ENCODE assay signal across 6 fruit fly cellular contexts in the genomic region with DNA sequence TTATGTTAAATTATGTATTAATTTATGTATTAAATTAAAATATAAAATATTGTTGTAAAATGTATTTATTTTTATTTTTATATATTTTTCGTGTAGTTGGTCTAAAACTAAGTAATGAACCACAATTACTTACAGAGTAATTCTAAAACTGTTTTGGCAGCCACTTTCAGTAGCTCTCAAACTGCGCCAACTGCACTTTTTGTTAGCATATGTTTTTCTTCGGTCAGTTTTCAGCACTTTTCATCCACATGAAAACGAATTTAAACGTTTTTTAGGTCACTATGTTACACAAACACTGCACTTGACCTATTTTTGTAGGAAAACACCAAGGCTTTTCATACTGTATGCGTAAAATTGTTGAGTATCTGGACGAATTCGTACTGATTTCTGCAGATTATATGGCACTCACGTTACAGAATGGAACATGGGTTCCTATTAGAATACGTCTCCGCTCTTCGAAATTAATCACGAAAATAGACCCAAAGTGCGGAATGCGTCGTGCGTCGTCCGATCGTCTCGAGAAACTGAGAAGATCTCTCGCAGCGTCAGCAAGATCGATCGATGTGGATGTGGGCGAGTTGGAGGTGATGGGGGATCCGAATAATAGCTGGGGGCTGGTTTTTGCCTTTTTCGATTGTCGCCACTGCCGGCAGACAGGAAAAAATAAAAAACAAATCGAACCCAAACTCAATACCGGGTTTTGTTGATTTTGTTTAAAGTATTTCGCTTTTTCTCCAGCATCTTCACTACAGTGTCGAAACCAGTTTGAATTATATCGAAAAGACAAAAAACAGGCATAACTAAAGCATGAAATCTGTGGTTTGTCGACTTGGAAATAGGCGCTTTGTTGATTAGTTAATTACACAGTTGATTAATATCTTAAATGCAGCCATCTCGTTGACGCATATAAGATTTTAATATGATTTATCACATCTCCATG.
TF ChIP-seq lines count a peak whose summit lies in the region.

A gene (minus strand): TSS at position 716 of the 940 bp plus-strand sequence.

- peak; percentile 4 to 32 for TF ChIP-seq CTCF in S2 (optimal IDR thresholded peaks at IDR 0.05; lab: Kevin White, UChicago)
- no peak for TF ChIP-seq CTCF in whole organism, embryonic (GFP tag; optimal IDR thresholded peaks at IDR 0.05; lab: Kevin White, UChicago)

TF ChIP-seq in whole organism, adult, 20 proteins besides CTCF, POLR2A, EP300 and RAD21:
- TF ChIP-seq ovo (GFP tag; optimal IDR thresholded peaks at IDR 0.05; lab: Kevin White, UChicago): no peak
- no peak for TF ChIP-seq CG7101 (tag; optimal IDR thresholded peaks at IDR 0.05; lab: Kevin White, UChicago)
- TF ChIP-seq kay (GFP tag; lab: Kevin White, UChicago; ENCODE audit: borderline replicate concordance): peak; percentile 18
- TF ChIP-seq bab1 (GFP tag; optimal IDR thresholded peaks at IDR 0.05; lab: Kevin White, UChicago): no peak
- TF ChIP-seq Mnt (GFP tag; optimal IDR thresholded peaks at IDR 0.05; lab: Kevin White, UChicago): no peak
- no peak for TF ChIP-seq cic (GFP tag; optimal IDR thresholded peaks at IDR 0.05; lab: Kevin White, UChicago)
- TF ChIP-seq CG7045 (GFP tag; optimal IDR thresholded peaks at IDR 0.05; lab: Kevin White, UChicago): no peak
- no peak for TF ChIP-seq cnc (optimal IDR thresholded peaks at IDR 0.05; lab: Kevin White, UChicago)
- no peak for TF ChIP-seq CG14711 (tag; optimal IDR thresholded peaks at IDR 0.05; lab: Kevin White, UChicago)

TF ChIP-seq in whole organism, embryonic, 481 proteins besides CTCF, POLR2A, EP300 and RAD21 (continues in another document):
- TF ChIP-seq ems (GFP tag; optimal IDR thresholded peaks at IDR 0.05; lab: Kevin White, UChicago) (no peak), br (optimal IDR thresholded peaks at IDR 0.05; lab: Kevin White, UChicago) (no peak), lab (GFP tag; optimal IDR thresholded peaks at IDR 0.05; lab: Kevin White, UChicago) (no peak), kni (GFP tag; optimal IDR thresholded peaks at IDR 0.05; lab: Kevin White, UChicago) (no peak), CG12942 (GFP tag; optimal IDR thresholded peaks at IDR 0.05; lab: Kevin White, UChicago) (no peak), Ravus (GFP tag; IDR thresholded peaks at IDR 0.05; lab: Robert Waterston, UW) (no peak), Aef1 (GFP tag; IDR thresholded peaks at IDR 0.05; lab: Robert Waterston, UW) (no peak), knrl (GFP tag; IDR thresholded peaks at IDR 0.05; lab: Robert Waterston, UW; ENCODE audit: partially characterized antibody) (peak; percentile 29; the same call in 1 of the 3 replicates), CG15073 (GFP tag; optimal IDR thresholded peaks at IDR 0.05; lab: Kevin White, UChicago) (no peak), GATAe (GFP tag; conservative IDR thresholded peaks at IDR 0.05; lab: Robert Waterston, UW) (no peak), CG9817 (tag; optimal IDR thresholded peaks at IDR 0.05; lab: Kevin White, UChicago) (no peak), mld (GFP tag; IDR thresholded peaks at IDR 0.05; lab: Robert Waterston, UW; ENCODE audit: partially characterized antibody) (0 out of 3 replicates have a peak, but pooled peaks have one; percentile 13), pita (GFP tag; optimal IDR thresholded peaks at IDR 0.05; lab: Kevin White, UChicago) (peak; percentile 5), twi (tag; optimal IDR thresholded peaks at IDR 0.05; lab: Kevin White, UChicago) (peak; percentile 4), Ets65A (GFP tag; lab: Kevin White, UChicago) (peak; percentile 65), sd (tag; optimal IDR thresholded peaks at IDR 0.05; lab: Kevin White, UChicago) (peak; percentile 74), CG13894 (tag; optimal IDR thresholded peaks at IDR 0.05; lab: Kevin White, UChicago) (peak; percentile 41)

TF ChIP-seq in whole organism, prepupa, 60 proteins besides CTCF, POLR2A, EP300 and RAD21 (continues in another document):
- TF ChIP-seq CG15336 (GFP tag; IDR thresholded peaks at IDR 0.05; lab: Robert Waterston, UW): no peak
- TF ChIP-seq CG6276 (GFP tag; optimal IDR thresholded peaks at IDR 0.05; lab: Kevin White, UChicago): no peak
- TF ChIP-seq Ets96B (tag; optimal IDR thresholded peaks at IDR 0.05; lab: Kevin White, UChicago): peak; percentile 18
- TF ChIP-seq pdm3 (GFP tag; optimal IDR thresholded peaks at IDR 0.05; lab: Kevin White, UChicago): no peak
- peak; percentile 9 for TF ChIP-seq CG9139 (GFP tag; optimal IDR thresholded peaks at IDR 0.05; lab: Kevin White, UChicago)
- TF ChIP-seq dsx (GFP tag; optimal IDR thresholded peaks at IDR 0.05; lab: Kevin White, UChicago; ENCODE audit: poor library complexity, severe bottlenecking): no peak
- TF ChIP-seq CG1621 (tag; optimal IDR thresholded peaks at IDR 0.05; lab: Kevin White, UChicago): no peak
- TF ChIP-seq CG8119 (GFP tag; IDR thresholded peaks at IDR 0.05; lab: Robert Waterston, UW): no peak
- no peak for TF ChIP-seq fd85E (GFP tag; optimal IDR thresholded peaks at IDR 0.05; lab: Kevin White, UChicago)
- TF ChIP-seq CG6854 (GFP tag; optimal IDR thresholded peaks at IDR 0.05; lab: Kevin White, UChicago): no peak
- TF ChIP-seq CG10631 (GFP tag; optimal IDR thresholded peaks at IDR 0.05; lab: Kevin White, UChicago): no peak
- TF ChIP-seq CG3032 (tag; optimal IDR thresholded peaks at IDR 0.05; lab: Kevin White, UChicago): no peak
- no peak for TF ChIP-seq Sox102F (GFP tag; optimal IDR thresholded peaks at IDR 0.05; lab: Kevin White, UChicago)
- TF ChIP-seq spab (GFP tag; optimal IDR thresholded peaks at IDR 0.05; lab: Kevin White, UChicago): peak; percentile 12
- TF ChIP-seq fd59A (GFP tag; optimal IDR thresholded peaks at IDR 0.05; lab: Kevin White, UChicago): no peak
- no peak for TF ChIP-seq Gug (GFP tag; IDR thresholded peaks at IDR 0.05; lab: Robert Waterston, UW)
- no peak for TF ChIP-seq Hr39 (GFP tag; optimal IDR thresholded peaks at IDR 0.05; lab: Kevin White, UChicago)
- no peak for TF ChIP-seq Met (GFP tag; optimal IDR thresholded peaks at IDR 0.05; lab: Kevin White, UChicago)
- no peak for TF ChIP-seq Smox (GFP tag; optimal IDR thresholded peaks at IDR 0.05; lab: Kevin White, UChicago)

TF ChIP-seq in whole organism, pupa, 21 proteins besides CTCF, POLR2A, EP300 and RAD21:
- peak; percentile 35 for TF ChIP-seq gl (tag; optimal IDR thresholded peaks at IDR 0.05; lab: Kevin White, UChicago)
- no peak for TF ChIP-seq CG13204 (GFP tag; optimal IDR thresholded peaks at IDR 0.05; lab: Kevin White, UChicago)

TF ChIP-seq in whole organism, wandering third instar larva, 38 proteins besides CTCF, POLR2A, EP300 and RAD21:
- TF ChIP-seq jim (GFP tag; optimal IDR thresholded peaks at IDR 0.05; lab: Kevin White, UChicago): peak; percentile 31
- TF ChIP-seq fru (GFP tag; optimal IDR thresholded peaks at IDR 0.05; lab: Kevin White, UChicago): peak; percentile 39
- TF ChIP-seq Hr83 (GFP tag; optimal IDR thresholded peaks at IDR 0.05; lab: Kevin White, UChicago; ENCODE audit: poor library complexity, severe bottlenecking): peak; percentile 1
- peak; percentile 64 for TF ChIP-seq Myc (optimal IDR thresholded peaks at IDR 0.05; lab: Kevin White, UChicago)
- TF ChIP-seq dl (GFP tag; optimal IDR thresholded peaks at IDR 0.05; lab: Kevin White, UChicago; ENCODE audit: insufficient read depth in 1 of 2, partially characterized antibody in 2 of 2): no peak
